Worm (Caenorhabditis elegans) whole organism, L4 larva: Measurements from ENCODE around the gene C05D12.2.

Experiments
- D1046.2 ChIP-seq: fragments of 200-800 bp; sonication (Bioruptor generic); IDR thresholded peaks from 2 replicates; pipeline ENCODE4 v1.3.6; 2022; ENCODE audit warnings: missing genetic modification characterization, missing compliant biosample characterization
- F44E2.7 ChIP-seq: fragments of 200-800 bp; sonication (Bioruptor generic); IDR thresholded peaks from 2 replicates; pipeline ENCODE4 v2.1.2; 2022; ENCODE audit warnings: missing genetic modification characterization, missing compliant biosample characterization
- F49E8.2 ChIP-seq: sonication (generic microtip); optimal IDR thresholded peaks from 2 replicates; lab custom pipeline; 2016; ENCODE audit warnings: missing compliant biosample characterization, mild to moderate bottlenecking, missing genetic modification characterization, borderline replicate concordance
- T20F7.1 ChIP-seq: fragments of 200-800 bp; sonication (Bioruptor generic); optimal IDR thresholded peaks from 2 replicates; lab custom pipeline; 2018; ENCODE audit warnings: mild to moderate bottlenecking, missing genetic modification characterization, missing compliant biosample characterization
- Y5F2A.4 ChIP-seq: fragments of 200-800 bp; sonication (Bioruptor generic); optimal IDR thresholded peaks from 2 replicates; lab custom pipeline; 2018; ENCODE audit warnings: mild to moderate bottlenecking, missing genetic modification characterization, missing compliant biosample characterization
- ZK546.5 ChIP-seq, 2 experiments: sonication (generic microtip); optimal IDR thresholded peaks; 2 replicates each; lab custom pipeline; 2017; ENCODE audit warnings: missing biosample characterization in 2 of 2, missing genetic modification characterization in 2 of 2
- aha-1 ChIP-seq: fragments of 150-350 bp; peaks from one replicate; lab custom pipeline; 2014; ENCODE audit warnings: missing biosample characterization, missing genetic modification characterization
- ama-1 ChIP-seq: fragments of 150-350 bp; optimal IDR thresholded peaks from 2 replicates; lab custom pipeline; 2014; ENCODE audit warnings: inconsistent platforms, mixed read lengths
- ceh-28 ChIP-seq: fragments of 150-350 bp; optimal IDR thresholded peaks from 2 replicates; lab custom pipeline; 2014; ENCODE audit warnings: missing biosample characterization, missing genetic modification reagents, missing genetic modification characterization
- ceh-32 ChIP-seq: sonication (generic microtip); optimal IDR thresholded peaks from 2 replicates; lab custom pipeline; 2016; ENCODE audit warnings: mild to moderate bottlenecking, missing genetic modification characterization, missing compliant biosample characterization; ENCODE audit not compliant: poor library complexity
- ceh-62 ChIP-seq: sonication (generic microtip); optimal IDR thresholded peaks from 2 replicates; lab custom pipeline; 2017; ENCODE audit warnings: missing biosample characterization, missing genetic modification characterization
- ceh-82 ChIP-seq: sonication (generic microtip); optimal IDR thresholded peaks from 2 replicates; lab custom pipeline; 2017; ENCODE audit warnings: missing biosample characterization, missing genetic modification characterization
- ces-1 ChIP-seq: fragments of 150-350 bp; sonication (generic microtip); optimal IDR thresholded peaks from 4 replicates; lab custom pipeline; 2014; ENCODE audit warnings: missing biosample characterization, missing genetic modification reagents, missing genetic modification characterization
- cey-2 ChIP-seq: sonication (generic microtip); optimal IDR thresholded peaks from 3 replicates; lab custom pipeline; 2017; ENCODE audit warnings: missing genetic modification characterization, mild to moderate bottlenecking, missing compliant biosample characterization, antibody characterized with exemption, borderline replicate concordance; ENCODE audit not compliant: insufficient read depth
- daf-16 ChIP-seq, 3 experiments: sonication (generic microtip); optimal IDR thresholded peaks; 2 replicates each; lab custom pipeline; 2016 to 2017; ENCODE audit warnings: missing genetic modification characterization in 3 of 3, missing genetic modification reagents in 3 of 3, mild to moderate bottlenecking in 2 of 3, missing compliant biosample characterization in 2 of 3, missing biosample characterization in 1 of 3, moderate library complexity in 1 of 3
- daf-19 ChIP-seq: fragments of 200-800 bp; sonication (Bioruptor generic); conservative IDR thresholded peaks from 2 replicates; pipeline ENCODE4 v1.3.6; 2022; ENCODE audit warnings: missing genetic modification characterization, missing compliant biosample characterization
- dpl-1 ChIP-seq: fragments of 150-350 bp; optimal IDR thresholded peaks from 2 replicates; lab custom pipeline; 2014; ENCODE audit warnings: missing biosample characterization, missing genetic modification reagents, missing genetic modification characterization
- dve-1 ChIP-seq: sonication (generic microtip); optimal IDR thresholded peaks from 2 replicates; lab custom pipeline; 2017; ENCODE audit warnings: antibody characterized with exemption, mild to moderate bottlenecking, missing genetic modification characterization, missing compliant biosample characterization; ENCODE audit not compliant: insufficient read depth
- egl-27 ChIP-seq: sonication (generic microtip); optimal IDR thresholded peaks from 3 replicates; lab custom pipeline; 2017; ENCODE audit warnings: missing biosample characterization, missing genetic modification reagents, missing genetic modification characterization
- gei-8 ChIP-seq: fragments of 200-800 bp; sonication (Bioruptor generic); optimal IDR thresholded peaks from 2 replicates; lab custom pipeline; 2018; ENCODE audit warnings: mild to moderate bottlenecking, missing genetic modification characterization, missing compliant biosample characterization
- hif-1 ChIP-seq, 2 experiments: sonication (generic microtip); optimal IDR thresholded peaks; 2 replicates each; lab custom pipeline; 2016 to 2017; ENCODE audit warnings: missing compliant biosample characterization in 2 of 2, missing genetic modification characterization in 2 of 2, missing genetic modification reagents in 2 of 2, missing genotype in 2 of 2, mild to moderate bottlenecking in 1 of 2
- hlh-30 ChIP-seq: sonication (generic microtip); optimal IDR thresholded peaks from 2 replicates; lab custom pipeline; 2017; ENCODE audit warnings: antibody characterized with exemption, mild to moderate bottlenecking, missing genetic modification characterization, missing compliant biosample characterization; ENCODE audit not compliant: insufficient read depth
- hmg-1.1 ChIP-seq: fragments of 200-800 bp; sonication (Bioruptor generic); IDR thresholded peaks from 2 replicates; pipeline ENCODE4 v1.3.6; 2022; ENCODE audit warnings: missing genetic modification reagents, missing genetic modification characterization, missing compliant biosample characterization
- lin-15B ChIP-seq: fragments of 150-350 bp; sonication (generic microtip); optimal IDR thresholded peaks from 3 replicates; lab custom pipeline; 2014; ENCODE audit warnings: missing biosample characterization, missing genetic modification characterization
- lin-38 ChIP-seq: fragments of 200-800 bp; sonication (Bioruptor generic); IDR thresholded peaks from 2 replicates; pipeline ENCODE4 v1.3.6; 2022; ENCODE audit warnings: missing genetic modification reagents, missing genetic modification characterization, missing compliant biosample characterization
- lin-39 ChIP-seq: fragments of 150-350 bp; optimal IDR thresholded peaks from 2 replicates; lab custom pipeline; 2014; ENCODE audit warnings: missing biosample characterization, missing genetic modification reagents, missing genetic modification characterization
- mes-2 ChIP-seq: sonication (generic microtip); optimal IDR thresholded peaks from 2 replicates; lab custom pipeline; 2016; ENCODE audit warnings: missing genotype, mild to moderate bottlenecking, missing genetic modification characterization, missing compliant biosample characterization; ENCODE audit not compliant: poor library complexity, severe bottlenecking
- nhr-111 ChIP-seq: fragments of 200-800 bp; sonication (Bioruptor generic); optimal IDR thresholded peaks from 2 replicates; lab custom pipeline; 2018; ENCODE audit warnings: mild to moderate bottlenecking, missing genetic modification characterization, missing compliant biosample characterization
- nhr-237 ChIP-seq: sonication (generic microtip); optimal IDR thresholded peaks from 2 replicates; lab custom pipeline; 2017; ENCODE audit warnings: missing biosample characterization, missing genetic modification characterization
- nhr-25 ChIP-seq: sonication (generic microtip); optimal IDR thresholded peaks from 2 replicates; lab custom pipeline; 2017; ENCODE audit warnings: missing genetic modification characterization, mild to moderate bottlenecking, missing compliant biosample characterization, antibody characterized with exemption, moderate library complexity, borderline replicate concordance; ENCODE audit not compliant: insufficient read depth
- nhr-28 ChIP-seq: fragments of 150-350 bp; optimal IDR thresholded peaks from 2 replicates; lab custom pipeline; 2014; ENCODE audit warnings: missing biosample characterization, missing genetic modification characterization
- nhr-41 ChIP-seq: fragments of 200-800 bp; sonication (Bioruptor generic); IDR thresholded peaks from 2 replicates; pipeline ENCODE4 v1.3.6; 2022; ENCODE audit warnings: missing genetic modification reagents, missing genetic modification characterization, missing compliant biosample characterization
- nhr-6 ChIP-seq: fragments of 150-350 bp; optimal IDR thresholded peaks from 2 replicates; lab custom pipeline; 2014; ENCODE audit warnings: missing biosample characterization, missing genetic modification characterization
- nhr-76 ChIP-seq: fragments of 150-350 bp; optimal IDR thresholded peaks from 2 replicates; lab custom pipeline; 2014; ENCODE audit warnings: missing biosample characterization, missing genetic modification characterization
- pha-4 ChIP-seq, 2 experiments: fragments of 150-350 bp in 1 of 2; fragments of 200-800 bp in 1 of 2; sonication (Bioruptor generic) in 1 of 2; IDR thresholded peaks in 1 of 2; optimal IDR thresholded peaks in 1 of 2; 2 replicates each; pipeline versions ENCODE4 v1.3.6 to Lab custom; 2014 to 2022; ENCODE audit warnings: missing genetic modification characterization in 2 of 2, missing genetic modification reagents in 2 of 2, missing biosample characterization in 1 of 2, missing compliant biosample characterization in 1 of 2
- php-3 ChIP-seq: fragments of 200-800 bp; sonication (Bioruptor generic); IDR thresholded peaks from 2 replicates; pipeline ENCODE4 v1.3.6; 2022; ENCODE audit warnings: missing genetic modification reagents, missing genetic modification characterization, missing compliant biosample characterization
- rbr-2 ChIP-seq: sonication (generic microtip); optimal IDR thresholded peaks from 2 replicates; lab custom pipeline; 2016; ENCODE audit warnings: missing genotype, missing genetic modification characterization, missing compliant biosample characterization
- skn-1 ChIP-seq: fragments of 150-350 bp; optimal IDR thresholded peaks from 2 replicates; lab custom pipeline; 2014; ENCODE audit warnings: missing biosample characterization, missing genetic modification characterization
- spr-1 ChIP-seq: sonication (generic microtip); optimal IDR thresholded peaks from 2 replicates; lab custom pipeline; 2016; ENCODE audit warnings: mild to moderate bottlenecking, missing genetic modification characterization, missing compliant biosample characterization
- spr-3 ChIP-seq: fragments of 200-800 bp; sonication (Bioruptor generic); optimal IDR thresholded peaks from 2 replicates; lab custom pipeline; 2018; ENCODE audit warnings: mild to moderate bottlenecking, missing genetic modification characterization, missing compliant biosample characterization
- tra-1 ChIP-seq: fragments of 200-800 bp; sonication (Bioruptor generic); IDR thresholded peaks from 2 replicates; pipeline ENCODE4 v1.3.6; 2022; ENCODE audit warnings: missing genetic modification reagents, missing genetic modification characterization, missing compliant biosample characterization
- unc-39 ChIP-seq: sonication (generic microtip); optimal IDR thresholded peaks from 2 replicates; lab custom pipeline; 2017; ENCODE audit warnings: missing biosample characterization, missing genetic modification characterization
- unc-62 ChIP-seq, 3 experiments: fragments of 150-350 bp in 1 of 3; sonication (generic microtip); optimal IDR thresholded peaks in 2 of 3; peaks in 1 of 3; 1 replicate in 1 of 3; 2 replicates in 2 of 3; lab custom pipeline; 2014 to 2017; ENCODE audit warnings: missing biosample characterization in 3 of 3, missing genetic modification characterization in 3 of 3, missing genetic modification reagents in 3 of 3, missing genotype in 1 of 3
- vab-7 ChIP-seq: fragments of 200-800 bp; sonication (Bioruptor generic); IDR thresholded peaks from 2 replicates; pipeline ENCODE4 v1.3.6; 2022; ENCODE audit warnings: missing genetic modification reagents, missing genetic modification characterization, missing compliant biosample characterization
- zag-1 ChIP-seq: fragments of 150-350 bp; optimal IDR thresholded peaks from 2 replicates; lab custom pipeline; 2014; ENCODE audit warnings: missing biosample characterization, missing genetic modification characterization
- zfp-3 ChIP-seq: fragments of 200-800 bp; sonication (Bioruptor generic); conservative IDR thresholded peaks from 2 replicates; pipeline ENCODE4 v1.3.6; 2022; ENCODE audit warnings: missing genetic modification reagents, missing genetic modification characterization, missing compliant biosample characterization
- zip-11 ChIP-seq: fragments of 200-800 bp; sonication (Bioruptor generic); IDR thresholded peaks from 2 replicates; pipeline ENCODE4 v1.3.6; 2022; ENCODE audit warnings: missing genetic modification characterization, missing compliant biosample characterization
- ztf-7 ChIP-seq: fragments of 150-350 bp; optimal IDR thresholded peaks from 2 replicates; lab custom pipeline; 2014; ENCODE audit warnings: missing biosample characterization, missing genetic modification characterization

C05D12.2 gene

ce11 chrII:11376598-11377108 lies 41.4 kb upstream of the C05D12.2 start (continued):
- TF ChIP-seq skn-1 (tag; lab: Kevin White, UChicago) (no peak), D1046.2 (GFP tag; lab: Robert Waterston, UW) (peak; percentile 73), nhr-25 (tag; lab: Kevin White, UChicago) (no peak), hif-1 (tag; optimal IDR thresholded peaks at IDR 0.05; lab: Kevin White, UChicago) (peak in 1 of 2 experiments; percentile 32), spr-3 (peak; percentile 28), zag-1 (tag; lab: Kevin White, UChicago) (no peak), cey-2 (tag; lab: Kevin White, UChicago) (no peak), lin-38 (peak; percentile 89), daf-19 (0 out of 2 replicates have a peak, but pooled peaks have one; percentile 56), lin-15B (tag; lab: Kevin White, UChicago) (peak; percentile 30), ceh-32 (tag; lab: Kevin White, UChicago) (no peak), tra-1 (0 out of 2 replicates have a peak, but pooled peaks have one; percentile 60), ces-1 (GFP tag; lab: Kevin White, UChicago) (no peak), T20F7.1 (GFP tag; lab: Kevin White, UChicago) (peak; percentile 63), nhr-111 (GFP tag; lab: Kevin White, UChicago) (peak; percentile 74), nhr-6 (tag; lab: Kevin White, UChicago) (no peak), F49E8.2 (tag; lab: Kevin White, UChicago) (peak; percentile 95), dpl-1 (GFP tag; lab: Kevin White, UChicago) (peak; percentile 29), ceh-62 (no peak), F44E2.7 (GFP tag; lab: Robert Waterston, UW) (peak; percentile 74; the same call in 1 of the 2 replicates), daf-16 (GFP tag; optimal IDR thresholded peaks at IDR 0.05; lab: Kevin White, UChicago) (peak; percentile 69 to 82), daf-16 (tag; optimal IDR thresholded peaks at IDR 0.05; lab: Kevin White, UChicago) (peak; percentile 88), egl-27 (tag; lab: Kevin White, UChicago) (no peak), pha-4 (GFP tag; IDR thresholded peaks at IDR 0.05; lab: Robert Waterston, UW) (peak; percentile 66), pha-4 (tag; optimal IDR thresholded peaks at IDR 0.05; lab: Kevin White, UChicago) (no peak), mes-2 (tag; lab: Kevin White, UChicago) (peak; percentile 80), unc-62 (GFP tag; optimal IDR thresholded peaks at IDR 0.05 in 1 of 2; lab: Kevin White, UChicago) (peak in 1 of 2 experiments; percentile 88), unc-62 (tag; optimal IDR thresholded peaks at IDR 0.05; lab: Kevin White, UChicago) (no peak), spr-1 (tag; lab: Kevin White, UChicago) (peak; percentile 76), nhr-41 (GFP tag; lab: Robert Waterston, UW) (0 out of 2 replicates have a peak, but pooled peaks have one; percentile 15), ama-1 (lab: Kevin White, UChicago) (peak; percentile 98), Y5F2A.4 (no peak), zip-11 (no peak), ceh-28 (tag; lab: Kevin White, UChicago) (no peak), hmg-1.1 (0 out of 2 replicates have a peak, but pooled peaks have one; percentile 34), nhr-237 (tag; lab: Kevin White, UChicago) (no peak), hlh-30 (tag; lab: Kevin White, UChicago) (peak; percentile 36), dve-1 (tag; lab: Kevin White, UChicago) (no peak), gei-8 (GFP tag; lab: Kevin White, UChicago) (peak; percentile 84), rbr-2 (tag; lab: Kevin White, UChicago) (peak; percentile 41), nhr-76 (tag; lab: Kevin White, UChicago) (no peak), ceh-82 (tag; lab: Kevin White, UChicago) (no peak), aha-1 (tag; lab: Kevin White, UChicago) (peak; percentile 82), nhr-28 (tag; lab: Kevin White, UChicago) (no peak), ztf-7 (tag; lab: Kevin White, UChicago) (no peak), unc-39 (tag; lab: Kevin White, UChicago) (no peak), vab-7 (no peak), ZK546.5 (tag; optimal IDR thresholded peaks at IDR 0.05; lab: Kevin White, UChicago) (no peak), zfp-3 (GFP tag; lab: Robert Waterston, UW) (peak; percentile 87; the same call in 1 of the 2 replicates), lin-39 (tag; lab: Kevin White, UChicago) (no peak), php-3 (GFP tag; lab: Robert Waterston, UW) (peak; percentile 65)
